Fruit fly (Drosophila melanogaster) whole organism, embryonic: ENCODE data around the gene CG15717.

Source experiments
- Abd-B ChIP-seq: fragments of 200-800 bp; sonication (Bioruptor generic); optimal IDR thresholded peaks from 2 replicates; lab custom pipeline; 2018; ENCODE audit warnings: missing biosample characterization, mild to moderate bottlenecking, missing genetic modification characterization, moderate library complexity
- Ada2b ChIP-seq: fragments of 200-800 bp; sonication (Bioruptor generic); IDR thresholded peaks from 2 replicates; pipeline ENCODE4 v1.3.6; 2022; ENCODE audit warnings: missing biosample characterization, missing genetic modification characterization
- Atf3 ChIP-seq: fragments of 200-800 bp; sonication (Bioruptor generic); optimal IDR thresholded peaks from 3 replicates; lab custom pipeline; 2016; ENCODE audit warnings: missing biosample characterization, missing genetic modification characterization
- Atf6 ChIP-seq: fragments of 200-800 bp; sonication (Bioruptor generic); IDR thresholded peaks from 2 replicates; pipeline ENCODE4 v1.3.6; 2022; ENCODE audit warnings: missing biosample characterization, missing genetic modification characterization
- Awh ChIP-seq: fragments of 200-800 bp; sonication (Bioruptor generic); IDR thresholded peaks from 2 replicates; pipeline ENCODE4, ENCODE4 v1.3.6; 2022; ENCODE audit warnings: missing biosample characterization, missing genetic modification characterization
- Bdp1 ChIP-seq: fragments of 200-800 bp; sonication (Bioruptor generic); optimal IDR thresholded peaks from 3 replicates; lab custom pipeline; 2016; ENCODE audit warnings: missing biosample characterization, missing genetic modification characterization
- CG10366 ChIP-seq: fragments of 200-800 bp; sonication (Bioruptor generic); IDR thresholded peaks from 2 replicates; pipeline ENCODE4 v1.3.6; 2022; ENCODE audit warnings: missing biosample characterization, missing genetic modification characterization
- CG10565 ChIP-seq: fragments of 200-800 bp; sonication (Bioruptor generic); optimal IDR thresholded peaks from 3 replicates; lab custom pipeline; 2016; ENCODE audit warnings: missing biosample characterization, mild to moderate bottlenecking, missing genetic modification characterization
- CG11093 ChIP-seq: fragments of 200-800 bp; sonication (Bioruptor generic); IDR thresholded peaks from 3 replicates; pipeline ENCODE4 v1.3.6; 2022; ENCODE audit warnings: missing biosample characterization, missing genetic modification characterization
- CG11456 ChIP-seq: fragments of 200-800 bp; sonication (Bioruptor generic); IDR thresholded peaks from 3 replicates; pipeline ENCODE4 v1.3.6; 2022; ENCODE audit warnings: missing biosample characterization, missing genetic modification characterization
- CG11695 ChIP-seq: fragments of 200-800 bp; sonication (Bioruptor generic); IDR thresholded peaks from 3 replicates; pipeline ENCODE4 v1.3.6; 2022; ENCODE audit warnings: missing biosample characterization, missing genetic modification characterization
- CG12769 ChIP-seq: fragments of 200-800 bp; sonication (Bioruptor generic); optimal IDR thresholded peaks from 2 replicates; lab custom pipeline; 2019; ENCODE audit warnings: missing biosample characterization, mild to moderate bottlenecking, missing genetic modification characterization, moderate library complexity
- CG14710 ChIP-seq: fragments of 200-800 bp; sonication (Bioruptor generic); optimal IDR thresholded peaks from 3 replicates; lab custom pipeline; 2019; ENCODE audit warnings: missing biosample characterization, mild to moderate bottlenecking, missing genetic modification characterization, moderate library complexity
- CG15011 ChIP-seq: fragments of 200-800 bp; sonication (Bioruptor generic); optimal IDR thresholded peaks from 3 replicates; lab custom pipeline; 2018; ENCODE audit warnings: missing biosample characterization, mild to moderate bottlenecking, missing genetic modification characterization
- CG15073 ChIP-seq: fragments of 200-800 bp; sonication (Bioruptor generic); optimal IDR thresholded peaks from 2 replicates; lab custom pipeline; 2016; ENCODE audit warnings: missing biosample characterization, missing genetic modification characterization
- CG1647 ChIP-seq: fragments of 200-800 bp; sonication (Bioruptor generic); optimal IDR thresholded peaks from 3 replicates; lab custom pipeline; 2016; ENCODE audit warnings: missing biosample characterization, missing genetic modification characterization
- CG16813 ChIP-seq: fragments of 200-800 bp; sonication (Bioruptor generic); IDR thresholded peaks from 3 replicates; pipeline ENCODE4 v1.3.6; 2022; ENCODE audit warnings: missing biosample characterization, missing genetic modification characterization; ENCODE audit not compliant: partially characterized antibody
- CG17328 ChIP-seq: fragments of 200-800 bp; sonication (Bioruptor generic); IDR thresholded peaks from 2 replicates; pipeline ENCODE4 v1.3.6; 2022; ENCODE audit warnings: missing biosample characterization, missing genetic modification characterization
- CG18262 ChIP-seq: fragments of 200-800 bp; optimal IDR thresholded peaks from 3 replicates; lab custom pipeline; 2019; ENCODE audit warnings: missing biosample characterization, mild to moderate bottlenecking, missing genetic modification characterization, moderate library complexity
- CG2129 ChIP-seq: fragments of 200-800 bp; sonication (Bioruptor generic); IDR thresholded peaks from 2 replicates; pipeline ENCODE4 v1.3.6; 2022; ENCODE audit warnings: missing biosample characterization, missing genetic modification characterization; ENCODE audit not compliant: partially characterized antibody
- CG3847 ChIP-seq: fragments of 200-800 bp; sonication (Bioruptor generic); IDR thresholded peaks from 2 replicates; pipeline ENCODE4 v1.3.6; 2022; ENCODE audit warnings: missing biosample characterization, missing genetic modification characterization
- CG4360 ChIP-seq: fragments of 200-800 bp; sonication (Bioruptor generic); IDR thresholded peaks from 2 replicates; pipeline ENCODE4 v1.3.6; 2022; ENCODE audit warnings: missing biosample characterization, missing genetic modification characterization
- CG6689 ChIP-seq: fragments of 200-800 bp; sonication (Bioruptor generic); IDR thresholded peaks from 2 replicates; pipeline ENCODE4 v1.3.6; 2022; ENCODE audit warnings: missing biosample characterization, missing genetic modification characterization
- CG9932 ChIP-seq: fragments of 200-800 bp; sonication (Bioruptor generic); IDR thresholded peaks from 2 replicates; pipeline ENCODE4 v1.3.6; 2022; ENCODE audit warnings: missing biosample characterization, missing genetic modification characterization
- Camta ChIP-seq: fragments of 200-800 bp; sonication (Bioruptor generic); optimal IDR thresholded peaks from 2 replicates; lab custom pipeline; 2016; ENCODE audit warnings: missing biosample characterization, missing genetic modification characterization
- Hr3 ChIP-seq: fragments of 200-800 bp; sonication (Bioruptor generic); optimal IDR thresholded peaks from 3 replicates; lab custom pipeline; 2016; ENCODE audit warnings: missing biosample characterization, missing genetic modification characterization
- Jarid2 ChIP-seq: fragments of 200-800 bp; sonication (Bioruptor generic); optimal IDR thresholded peaks from 3 replicates; lab custom pipeline; 2017; ENCODE audit warnings: mild to moderate bottlenecking, missing biosample characterization, missing genetic modification reagents, missing genetic modification characterization
- Kr ChIP-seq: fragments of 200-800 bp; sonication (Bioruptor generic); optimal IDR thresholded peaks from 2 replicates; lab custom pipeline; 2017; ENCODE audit warnings: missing biosample characterization, mild to moderate bottlenecking, missing genetic modification characterization
- Poxn ChIP-seq: fragments of 200-800 bp; sonication (Bioruptor generic); IDR thresholded peaks from 2 replicates; pipeline ENCODE4 v1.3.6; 2022; ENCODE audit warnings: missing biosample characterization, missing genetic modification characterization
- Side ChIP-seq: fragments of 200-800 bp; sonication (Bioruptor generic); optimal IDR thresholded peaks from 2 replicates; lab custom pipeline; 2016; ENCODE audit warnings: missing biosample characterization, missing genetic modification characterization
- Stat92E ChIP-seq, 3 experiments: fragments of >200 bp in 2 of 3; fragments of 200-800 bp in 1 of 3; sonication (Bioruptor generic) in 1 of 3; optimal IDR thresholded peaks; 2 replicates each; lab custom pipeline; 2017 to 2019; ENCODE audit warnings: missing biosample characterization in 3 of 3, missing genetic modification characterization in 3 of 3, mild to moderate bottlenecking in 1 of 3, moderate library complexity in 1 of 3
- al ChIP-seq: fragments of 200-800 bp; sonication (Bioruptor generic); IDR thresholded peaks from 2 replicates; pipeline ENCODE4 v1.3.6; 2022; ENCODE audit warnings: missing biosample characterization, missing genetic modification characterization
- az2 ChIP-seq: fragments of 200-800 bp; sonication (Bioruptor generic); optimal IDR thresholded peaks from 3 replicates; lab custom pipeline; 2016; ENCODE audit warnings: missing biosample characterization, missing genetic modification characterization
- chm ChIP-seq: fragments of 200-800 bp; sonication (Bioruptor generic); IDR thresholded peaks from 2 replicates; pipeline ENCODE4 v1.3.6; 2022; ENCODE audit warnings: missing biosample characterization, missing genetic modification characterization
- dati ChIP-seq: fragments of 200-800 bp; sonication (Bioruptor generic); IDR thresholded peaks from 2 replicates; pipeline ENCODE4 v1.3.6; 2022; ENCODE audit warnings: missing biosample characterization, missing genetic modification characterization
- eyg ChIP-seq: fragments of 200-800 bp; sonication (Bioruptor generic); optimal IDR thresholded peaks from 3 replicates; lab custom pipeline; 2016; ENCODE audit warnings: missing biosample characterization, missing genetic modification characterization
- ftz-f1 ChIP-seq: fragments of 200-800 bp; sonication (Bioruptor generic); optimal IDR thresholded peaks from 2 replicates; lab custom pipeline; 2016; ENCODE audit warnings: missing biosample characterization, missing genetic modification characterization
- grn ChIP-seq: fragments of 200-800 bp; sonication (Bioruptor generic); optimal IDR thresholded peaks from 3 replicates; lab custom pipeline; 2017; ENCODE audit warnings: missing biosample characterization, missing genetic modification characterization
- ind ChIP-seq: fragments of 200-800 bp; sonication (Bioruptor generic); optimal IDR thresholded peaks from 3 replicates; lab custom pipeline; 2016; ENCODE audit warnings: missing biosample characterization, missing genetic modification characterization
- inv ChIP-seq: fragments of 200-800 bp; sonication (Bioruptor generic); IDR thresholded peaks from 2 replicates; pipeline ENCODE4 v1.3.6; 2022; ENCODE audit warnings: missing biosample characterization, missing genetic modification characterization; ENCODE audit not compliant: partially characterized antibody
- kah ChIP-seq: fragments of 200-800 bp; sonication (Bioruptor generic); optimal IDR thresholded peaks from 2 replicates; lab custom pipeline; 2018; ENCODE audit warnings: missing biosample characterization, mild to moderate bottlenecking, missing genetic modification characterization
- lbe ChIP-seq: fragments of 200-800 bp; sonication (Bioruptor generic); optimal IDR thresholded peaks from 2 replicates; lab custom pipeline; 2016; ENCODE audit warnings: missing biosample characterization, mild to moderate bottlenecking, missing genetic modification characterization
- lola ChIP-seq, 3 experiments: fragments of >200 bp in 2 of 3; fragments of 200-800 bp in 1 of 3; sonication (Bioruptor generic) in 1 of 3; optimal IDR thresholded peaks; 2 replicates each; lab custom pipeline; 2017 to 2019; ENCODE audit warnings: missing biosample characterization in 3 of 3, missing genetic modification characterization in 3 of 3, mild to moderate bottlenecking in 1 of 3, moderate library complexity in 1 of 3
- odd ChIP-seq: fragments of 200-800 bp; sonication (Bioruptor generic); optimal IDR thresholded peaks from 2 replicates; lab custom pipeline; 2017; ENCODE audit warnings: missing biosample characterization, mild to moderate bottlenecking, missing genetic modification characterization
- peb ChIP-seq: fragments of 200-800 bp; sonication (Bioruptor generic); IDR thresholded peaks from 2 replicates; pipeline ENCODE4 v1.3.6; 2022; ENCODE audit warnings: missing biosample characterization, missing genetic modification characterization
- psq ChIP-seq: fragments of 200-800 bp; sonication (Bioruptor generic); optimal IDR thresholded peaks from 2 replicates; lab custom pipeline; 2017; ENCODE audit warnings: missing biosample characterization, missing genetic modification characterization
- pum ChIP-seq: fragments of 200-800 bp; sonication (Bioruptor generic); optimal IDR thresholded peaks from 2 replicates; lab custom pipeline; 2016; ENCODE audit warnings: missing biosample characterization, missing genetic modification characterization
- sqz ChIP-seq: fragments of 200-800 bp; sonication (Bioruptor generic); optimal IDR thresholded peaks from 3 replicates; lab custom pipeline; 2018; ENCODE audit warnings: missing biosample characterization, mild to moderate bottlenecking, missing genetic modification characterization
- tll ChIP-seq, 2 experiments: fragments of 200-800 bp in 1 of 2; fragments of >200 bp in 1 of 2; sonication (Bioruptor generic) in 1 of 2; optimal IDR thresholded peaks; 2 replicates each; lab custom pipeline; 2017 to 2019; ENCODE audit warnings: missing biosample characterization in 2 of 2, missing genetic modification characterization in 2 of 2, mild to moderate bottlenecking in 1 of 2, moderate library complexity in 1 of 2
- tup ChIP-seq: fragments of 200-800 bp; sonication (Bioruptor generic); optimal IDR thresholded peaks from 2 replicates; lab custom pipeline; 2016; ENCODE audit warnings: missing biosample characterization, mild to moderate bottlenecking, missing genetic modification characterization, moderate library complexity

The CG15717 gene

DNA sequence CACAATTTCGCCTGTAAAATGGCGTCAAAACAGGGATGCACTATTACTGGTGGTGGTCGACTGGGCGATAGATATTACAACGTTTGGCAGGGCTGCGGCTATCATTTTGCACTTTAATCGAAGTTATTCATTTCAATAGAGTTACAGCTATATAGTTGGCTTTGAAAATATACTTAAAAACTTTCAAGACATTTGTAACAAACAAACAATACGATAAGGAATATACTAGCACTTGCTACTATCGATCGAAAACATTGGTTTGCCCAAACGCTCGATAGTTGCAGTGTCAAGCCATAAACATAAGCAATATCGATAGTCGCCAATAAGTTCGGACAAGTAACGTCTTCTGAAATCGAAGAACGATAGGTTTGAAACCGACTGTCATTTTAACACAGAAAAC is 30.7 kb downstream of the CG15717 start, which contains the start of the genes Bap60 and CG12096 (continued):
- TF ChIP-seq peb (GFP tag; lab: Robert Waterston, UW) = no peak
- peak; percentile 26; the same call in 1 of the 2 replicates for TF ChIP-seq Atf6 (GFP tag; lab: Robert Waterston, UW)
- no peak for TF ChIP-seq Kr
- no peak for TF ChIP-seq Poxn (GFP tag; lab: Robert Waterston, UW)
- no peak for TF ChIP-seq CG4360
- peak in 1 of 2 experiments; percentile 86 for TF ChIP-seq tll (GFP tag; optimal IDR thresholded peaks at IDR 0.05; lab: Kevin White, UChicago)
- TF ChIP-seq eyg (GFP tag; lab: Kevin White, UChicago) = peak; percentile 66
- TF ChIP-seq Abd-B (GFP tag; lab: Kevin White, UChicago) = peak; percentile 91
- peak; percentile 49 for TF ChIP-seq tup
- TF ChIP-seq CG11695 = 0 out of 3 replicates have a peak, but pooled peaks have one; percentile 45
- peak; percentile 75 for TF ChIP-seq CG18262 (tag; lab: Kevin White, UChicago)
- TF ChIP-seq chm (GFP tag; lab: Robert Waterston, UW) = no peak
- TF ChIP-seq odd = peak; percentile 44
- TF ChIP-seq psq (GFP tag; lab: Kevin White, UChicago) = peak; percentile 30
- no peak for TF ChIP-seq ftz-f1
- peak; percentile 94 for TF ChIP-seq CG2129
- peak; percentile 69 for TF ChIP-seq Camta (GFP tag; lab: Kevin White, UChicago)
- no peak for TF ChIP-seq dati (GFP tag; lab: Robert Waterston, UW)
- TF ChIP-seq Ada2b (GFP tag; lab: Robert Waterston, UW) = peak; percentile 50; the same call in 1 of the 2 replicates
- TF ChIP-seq CG14710 (tag; lab: Kevin White, UChicago) = peak; percentile 88
- peak; percentile 9 for TF ChIP-seq Jarid2
- peak; percentile 43 for TF ChIP-seq Bdp1 (GFP tag; lab: Kevin White, UChicago)
- peak; percentile 61 for TF ChIP-seq az2
- peak; percentile 92 for TF ChIP-seq inv (GFP tag; lab: Robert Waterston, UW)
- TF ChIP-seq CG16813 (GFP tag; lab: Robert Waterston, UW) = peak; percentile 96
- TF ChIP-seq CG3847 (GFP tag; lab: Robert Waterston, UW) = peak; percentile 65
- TF ChIP-seq Stat92E (GFP tag; optimal IDR thresholded peaks at IDR 0.05; lab: Kevin White, UChicago) = peak in 1 of 3 experiments; percentile 42
- peak; percentile 87 for TF ChIP-seq Side (GFP tag; lab: Kevin White, UChicago)
- TF ChIP-seq CG12769 (tag; lab: Kevin White, UChicago) = no peak
- peak; percentile 46 for TF ChIP-seq Atf3
- no peak for TF ChIP-seq Awh (GFP tag; lab: Robert Waterston, UW)
- peak; percentile 76 for TF ChIP-seq al (GFP tag; lab: Robert Waterston, UW)
- peak; percentile 67 for TF ChIP-seq CG1647 (GFP tag; lab: Kevin White, UChicago)
- peak; percentile 38; the same call in 1 of the 3 replicates for TF ChIP-seq CG11456 (GFP tag; lab: Robert Waterston, UW)
- no peak for TF ChIP-seq kah (GFP tag; lab: Kevin White, UChicago)
- peak; percentile 79 for TF ChIP-seq ind (GFP tag; lab: Kevin White, UChicago)
- peak; percentile 32; the same call in 1 of the 3 replicates for TF ChIP-seq CG11093 (GFP tag; lab: Robert Waterston, UW)
- peak; percentile 68 for TF ChIP-seq CG6689 (GFP tag; lab: Robert Waterston, UW)
- TF ChIP-seq lbe (GFP tag; lab: Kevin White, UChicago) = no peak
- peak in 1 of 3 experiments; percentile 79 for TF ChIP-seq lola (GFP tag; optimal IDR thresholded peaks at IDR 0.05; lab: Kevin White, UChicago)
- TF ChIP-seq pum (GFP tag; lab: Kevin White, UChicago) = peak; percentile 81
- no peak for TF ChIP-seq sqz
- TF ChIP-seq CG15073 (GFP tag; lab: Kevin White, UChicago) = no peak
- TF ChIP-seq Hr3 (GFP tag; lab: Kevin White, UChicago) = peak; percentile 70
- TF ChIP-seq CG15011 (GFP tag; lab: Kevin White, UChicago) = no peak
- TF ChIP-seq grn = no peak
- TF ChIP-seq CG17328 = peak; percentile 35; the same call in 1 of the 2 replicates
- no peak for TF ChIP-seq CG10565 (GFP tag; lab: Kevin White, UChicago)
- TF ChIP-seq CG10366 (GFP tag; lab: Robert Waterston, UW) = peak; percentile 72
- TF ChIP-seq CG9932 (GFP tag; lab: Robert Waterston, UW) = peak; percentile 85
